Worm (Caenorhabditis elegans): Measurements from ENCODE around the gene pals-37.

DNA sequence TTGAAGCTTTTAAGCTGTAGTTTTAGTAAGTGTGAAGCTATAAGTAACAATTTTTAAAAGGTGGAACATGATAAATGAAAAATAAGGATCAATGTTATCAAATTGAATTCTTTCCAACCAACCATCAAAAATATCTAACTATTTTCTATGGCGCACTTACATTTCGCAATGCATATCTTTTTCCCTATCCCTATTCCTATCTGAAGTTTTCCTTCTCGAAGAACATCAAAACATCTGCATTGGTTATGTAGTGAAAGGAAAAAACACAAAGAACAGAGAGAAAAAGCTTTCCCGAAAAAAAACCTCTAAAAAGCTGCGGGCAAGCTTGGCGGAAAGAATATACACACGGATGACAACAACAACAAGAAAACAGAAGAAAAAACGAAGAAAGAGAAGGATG is 19.3 kb upstream of the pals-37 start:
- TF ChIP-seq nhr-25 (tag; optimal IDR thresholded peaks at IDR 0.05; ENCODE audit: borderline replicate concordance, insufficient read depth) (no peak), lin-15B (tag; optimal IDR thresholded peaks at IDR 0.05) (no peak), nhr-76 (tag; optimal IDR thresholded peaks at IDR 0.05) (no peak), skn-1 (tag; optimal IDR thresholded peaks at IDR 0.05) (no peak), dpl-1 (GFP tag; optimal IDR thresholded peaks at IDR 0.05) (no peak), mep-1 (tag; optimal IDR thresholded peaks at IDR 0.05) (peak; percentile 25), T26A8.4 (GFP tag; IDR thresholded peaks at IDR 0.05) (no peak), saeg-2 (GFP tag; IDR thresholded peaks at IDR 0.05) (no peak), cey-2 (tag; optimal IDR thresholded peaks at IDR 0.05; ENCODE audit: borderline replicate concordance, insufficient read depth) (no peak), lin-38 (GFP tag; IDR thresholded peaks at IDR 0.05) (no peak), arid-1 (GFP tag; conservative IDR thresholded peaks at IDR 0.05) (no peak), madf-5 (GFP tag; IDR thresholded peaks at IDR 0.05) (no peak), ceh-32 (tag; optimal IDR thresholded peaks at IDR 0.05; ENCODE audit: poor library complexity) (no peak), fkh-10 (GFP tag; optimal IDR thresholded peaks at IDR 0.05) (no peak)
